Worm (Caenorhabditis elegans) whole organism, L2 larva: ENCODE data around the gene srsx-24.

Experiments
- C34F6.9 ChIP-seq: fragments of 150-350 bp; optimal IDR thresholded peaks from 2 replicates; lab custom pipeline; 2014; ENCODE audit warnings: missing biosample characterization, missing genetic modification characterization
- F13H6.1 ChIP-seq: sonication (generic microtip); optimal IDR thresholded peaks from 2 replicates; lab custom pipeline; 2016; ENCODE audit warnings: missing genetic modification characterization, missing compliant biosample characterization
- R02D3.7 ChIP-seq: fragments of 150-350 bp; optimal IDR thresholded peaks from 2 replicates; lab custom pipeline; 2014; ENCODE audit warnings: missing biosample characterization, missing genetic modification characterization
- Y55F3AM.14 ChIP-seq: fragments of 200-800 bp; sonication (Bioruptor generic); optimal IDR thresholded peaks from 2 replicates; lab custom pipeline; 2018; ENCODE audit warnings: mild to moderate bottlenecking, missing genetic modification characterization, missing compliant biosample characterization
- ZK546.5 ChIP-seq: sonication (generic microtip); optimal IDR thresholded peaks from 2 replicates; lab custom pipeline; 2017; ENCODE audit warnings: missing biosample characterization, missing genetic modification characterization
- blmp-1 ChIP-seq: sonication (generic microtip); optimal IDR thresholded peaks from 2 replicates; lab custom pipeline; 2017; ENCODE audit warnings: missing genetic modification characterization, mild to moderate bottlenecking, missing compliant biosample characterization, antibody characterized with exemption, moderate library complexity; ENCODE audit not compliant: insufficient read depth
- ceh-16 ChIP-seq: fragments of 150-350 bp; optimal IDR thresholded peaks from 2 replicates; lab custom pipeline; 2014; ENCODE audit warnings: missing biosample characterization, missing genetic modification characterization
- ceh-82 ChIP-seq: fragments of 150-350 bp; optimal IDR thresholded peaks from 2 replicates; lab custom pipeline; 2014; ENCODE audit warnings: missing biosample characterization, missing genetic modification characterization
- crh-2 ChIP-seq: sonication (generic microtip); optimal IDR thresholded peaks from 2 replicates; lab custom pipeline; 2017; ENCODE audit warnings: missing biosample characterization, missing genetic modification characterization
- egl-27 ChIP-seq: sonication (generic microtip); optimal IDR thresholded peaks from 3 replicates; lab custom pipeline; 2017; ENCODE audit warnings: missing biosample characterization, missing genetic modification reagents, missing genetic modification characterization
- fos-1 ChIP-seq: fragments of 150-350 bp; optimal IDR thresholded peaks from 2 replicates; lab custom pipeline; 2014; ENCODE audit warnings: missing biosample characterization, missing genetic modification characterization
- gmeb-1 ChIP-seq: fragments of 150-350 bp; optimal IDR thresholded peaks from 2 replicates; lab custom pipeline; 2014; ENCODE audit warnings: missing biosample characterization, missing genetic modification characterization
- lin-11 ChIP-seq: fragments of 150-350 bp; sonication (generic microtip); optimal IDR thresholded peaks from 2 replicates; lab custom pipeline; 2014; ENCODE audit warnings: missing biosample characterization, missing genetic modification characterization, inconsistent platforms, mixed read lengths
- lin-13 ChIP-seq: fragments of 150-350 bp; optimal IDR thresholded peaks from 2 replicates; lab custom pipeline; 2014; ENCODE audit warnings: missing biosample characterization, missing genetic modification reagents, missing genetic modification characterization
- lsy-2 ChIP-seq, 2 experiments: fragments of 150-350 bp in 1 of 2; sonication (generic microtip) in 1 of 2; optimal IDR thresholded peaks; 2 replicates each; lab custom pipeline; 2014 to 2017; ENCODE audit warnings: missing biosample characterization in 2 of 2, missing genetic modification characterization in 2 of 2
- mbf-1 ChIP-seq: sonication (generic microtip); optimal IDR thresholded peaks from 2 replicates; lab custom pipeline; 2017; ENCODE audit warnings: missing biosample characterization, missing genetic modification characterization
- nhr-11 ChIP-seq: fragments of 150-350 bp; optimal IDR thresholded peaks from 2 replicates; lab custom pipeline; 2014; ENCODE audit warnings: missing biosample characterization, missing genetic modification characterization
- nhr-12 ChIP-seq: fragments of 150-350 bp; optimal IDR thresholded peaks from 2 replicates; lab custom pipeline; 2014; ENCODE audit warnings: missing biosample characterization, missing genetic modification characterization
- nhr-21 ChIP-seq: fragments of 150-350 bp; optimal IDR thresholded peaks from 2 replicates; lab custom pipeline; 2014; ENCODE audit warnings: missing biosample characterization, missing genetic modification characterization
- nhr-23 ChIP-seq: fragments of 150-350 bp; optimal IDR thresholded peaks from 2 replicates; lab custom pipeline; 2014; ENCODE audit warnings: missing biosample characterization, missing genetic modification reagents, missing genetic modification characterization
- nhr-25 ChIP-seq: fragments of 150-350 bp; sonication (generic microtip); optimal IDR thresholded peaks from 3 replicates; lab custom pipeline; 2014; ENCODE audit warnings: missing biosample characterization, missing genetic modification characterization
- nhr-6 ChIP-seq: fragments of 150-350 bp; optimal IDR thresholded peaks from 2 replicates; lab custom pipeline; 2014; ENCODE audit warnings: missing biosample characterization, missing genetic modification characterization
- peb-1 ChIP-seq: fragments of 150-350 bp; optimal IDR thresholded peaks from 2 replicates; lab custom pipeline; 2014; ENCODE audit warnings: missing biosample characterization, missing genetic modification characterization
- sem-4 ChIP-seq: fragments of 150-350 bp; optimal IDR thresholded peaks from 2 replicates; lab custom pipeline; 2014; ENCODE audit warnings: missing biosample characterization, missing genetic modification reagents, missing genetic modification characterization
- skn-1 ChIP-seq: sonication (generic microtip); optimal IDR thresholded peaks from 2 replicates; lab custom pipeline; 2017; ENCODE audit warnings: missing biosample characterization, missing genetic modification characterization
- sma-9 ChIP-seq, 2 experiments: fragments of 150-350 bp in 1 of 2; sonication (generic microtip) in 1 of 2; optimal IDR thresholded peaks; 2 replicates each; lab custom pipeline; 2014 to 2016; ENCODE audit warnings: missing genetic modification characterization in 2 of 2, mild to moderate bottlenecking in 1 of 2, missing biosample characterization in 1 of 2, missing compliant biosample characterization in 1 of 2, missing genetic modification reagents in 1 of 2, moderate library complexity in 1 of 2
- snpc-4 ChIP-seq: fragments of 150-350 bp; optimal IDR thresholded peaks from 2 replicates; lab custom pipeline; 2014; ENCODE audit warnings: missing biosample characterization, missing genetic modification characterization
- unc-39 ChIP-seq: fragments of 150-350 bp; optimal IDR thresholded peaks from 2 replicates; lab custom pipeline; 2014; ENCODE audit warnings: missing biosample characterization, missing genetic modification characterization
- unc-55 ChIP-seq: fragments of 150-350 bp; sonication (generic microtip); optimal IDR thresholded peaks from 3 replicates; lab custom pipeline; 2014; ENCODE audit warnings: missing biosample characterization, missing genetic modification reagents, missing genetic modification characterization
- zag-1 ChIP-seq: fragments of 150-350 bp; optimal IDR thresholded peaks from 2 replicates; lab custom pipeline; 2014; ENCODE audit warnings: missing biosample characterization, missing genetic modification characterization
- ztf-11 ChIP-seq: sonication (generic microtip); optimal IDR thresholded peaks from 2 replicates; lab custom pipeline; 2017; ENCODE audit warnings: missing biosample characterization, missing genetic modification characterization
- ztf-4 ChIP-seq: fragments of 150-350 bp; optimal IDR thresholded peaks from 2 replicates; lab custom pipeline; 2014; ENCODE audit warnings: missing biosample characterization, missing genetic modification characterization

srsx-24 gene

DNA sequence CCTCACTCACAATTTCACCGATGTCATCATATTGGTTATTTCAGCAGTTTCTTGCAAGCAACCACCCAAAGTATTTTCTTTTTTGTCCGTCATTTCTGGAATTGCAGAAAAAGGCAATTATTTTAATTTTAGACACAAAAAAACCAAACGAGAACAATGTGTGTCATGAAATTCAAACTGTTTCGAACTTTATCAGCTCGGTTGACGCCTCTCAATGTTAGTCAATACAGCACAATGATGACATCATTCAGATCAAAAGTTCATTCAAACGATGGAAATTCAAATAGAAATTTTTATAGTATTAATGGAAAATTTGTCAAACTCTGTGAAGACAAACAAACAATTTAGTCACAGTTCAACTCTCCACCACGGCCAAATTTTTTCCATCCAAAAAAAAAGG lies 12.6 kb upstream of the srsx-24 start, which contains the start of gene fbxa-105:
Gene fbxa-105, minus strand, starts transcription at position 97 of the 400 bp plus-strand sequence.
- TF ChIP-seq ceh-82 (no peak), Y55F3AM.14 (GFP tag; lab: Kevin White, UChicago) (no peak), fos-1 (tag; lab: Kevin White, UChicago) (peak; percentile 70), nhr-23 (tag; lab: Kevin White, UChicago) (no peak), lin-11 (tag; lab: Kevin White, UChicago) (no peak)

DNA sequence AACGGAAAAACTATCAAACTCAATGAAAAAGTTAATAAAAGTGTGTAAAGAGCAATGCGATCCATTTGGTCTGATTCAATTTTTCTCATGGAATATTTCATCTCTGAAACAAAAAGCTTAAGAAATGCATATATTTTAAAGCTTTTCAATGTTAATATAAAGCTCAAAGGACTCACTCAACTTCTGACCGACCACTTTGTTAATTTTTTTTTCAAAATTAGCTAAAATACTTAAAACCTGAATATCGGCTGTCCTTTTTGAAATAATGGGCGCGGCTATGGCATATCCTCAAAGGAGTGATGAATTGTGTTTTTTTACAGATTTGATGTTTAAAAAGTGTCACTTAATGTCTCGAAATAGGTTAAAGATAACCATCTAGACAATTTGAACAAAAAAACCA lies 10.5 kb upstream of the srsx-24 start, which contains the start of gene C02H6.1:
Gene C02H6.1, minus strand, starts transcription at position 101 of the 400 bp plus-strand sequence.
- TF ChIP-seq C34F6.9 (tag; lab: Kevin White, UChicago) (no peak), nhr-12 (tag; lab: Kevin White, UChicago) (no peak), crh-2 (tag; lab: Kevin White, UChicago) (no peak), Y55F3AM.14 (GFP tag; lab: Kevin White, UChicago) (no peak), nhr-11 (tag; lab: Kevin White, UChicago) (no peak)

- no peak for TF ChIP-seq gmeb-1 (tag; lab: Kevin White, UChicago)
- TF ChIP-seq zag-1 (tag; lab: Kevin White, UChicago) = no peak
- TF ChIP-seq nhr-21 (tag; lab: Kevin White, UChicago) = no peak
- TF ChIP-seq ztf-4 = no peak
- no peak for TF ChIP-seq skn-1 (tag; lab: Kevin White, UChicago)
- TF ChIP-seq nhr-6 (tag; lab: Kevin White, UChicago) = no peak
- no peak for TF ChIP-seq lin-13
- TF ChIP-seq ceh-16 = no peak
- no peak for TF ChIP-seq mbf-1
- no peak for TF ChIP-seq sem-4
- no peak for TF ChIP-seq nhr-25 (tag; lab: Kevin White, UChicago)
- no peak for TF ChIP-seq blmp-1 (tag; lab: Kevin White, UChicago)
- TF ChIP-seq ztf-11 (tag; lab: Kevin White, UChicago) = no peak
- no peak for TF ChIP-seq crh-2 (tag; lab: Kevin White, UChicago)
- no peak for TF ChIP-seq R02D3.7
- no peak for TF ChIP-seq Y55F3AM.14 (GFP tag; lab: Kevin White, UChicago)
- TF ChIP-seq peb-1 (tag; lab: Kevin White, UChicago) = no peak
- TF ChIP-seq snpc-4 (tag; lab: Kevin White, UChicago) = no peak
- no peak for TF ChIP-seq unc-39 (tag; lab: Kevin White, UChicago)
- TF ChIP-seq nhr-12 (tag; lab: Kevin White, UChicago) = no peak
Observed at ce11 chrV:7387755-7388154, 8.5 kb upstream of the srsx-24 start, which contains the start of gene C02H6.3. C02H6.3 (minus strand) TSS chrV:7387855.

DNA sequence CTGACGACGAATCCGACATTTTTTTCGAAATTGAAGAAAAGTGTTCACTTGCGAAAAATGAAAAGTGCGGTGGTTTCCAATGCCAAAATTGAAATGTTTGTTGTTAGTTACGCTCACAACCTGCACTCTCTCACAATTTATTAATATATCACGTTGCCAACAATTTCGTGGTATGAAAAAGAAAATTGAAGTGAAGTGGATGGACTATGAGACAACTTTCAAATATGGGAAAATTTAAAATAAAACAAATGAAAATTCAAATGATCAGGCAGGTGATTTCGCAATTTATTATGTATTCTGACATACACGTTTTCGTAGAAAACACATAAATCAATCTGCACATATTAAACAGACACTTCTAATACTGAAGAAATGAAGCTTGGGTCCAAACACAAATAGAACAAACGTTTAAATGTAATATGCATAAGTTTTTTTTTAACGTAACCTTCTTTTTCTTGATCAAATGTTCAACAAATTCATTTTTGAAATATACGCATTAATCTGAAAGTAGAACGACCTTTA lies 6.8 kb upstream of the srsx-24 start, which contains the start of gene srp-6:
Gene srp-6, minus strand, starts transcription at position 51 of the 522 bp plus-strand sequence.
- TF ChIP-seq nhr-6 (tag; lab: Kevin White, UChicago) = no peak
- TF ChIP-seq fos-1 (tag; lab: Kevin White, UChicago) = peak; percentile 2
- no peak for TF ChIP-seq ZK546.5
- peak; percentile 6 for TF ChIP-seq unc-55 (GFP tag; lab: Kevin White, UChicago)

DNA sequence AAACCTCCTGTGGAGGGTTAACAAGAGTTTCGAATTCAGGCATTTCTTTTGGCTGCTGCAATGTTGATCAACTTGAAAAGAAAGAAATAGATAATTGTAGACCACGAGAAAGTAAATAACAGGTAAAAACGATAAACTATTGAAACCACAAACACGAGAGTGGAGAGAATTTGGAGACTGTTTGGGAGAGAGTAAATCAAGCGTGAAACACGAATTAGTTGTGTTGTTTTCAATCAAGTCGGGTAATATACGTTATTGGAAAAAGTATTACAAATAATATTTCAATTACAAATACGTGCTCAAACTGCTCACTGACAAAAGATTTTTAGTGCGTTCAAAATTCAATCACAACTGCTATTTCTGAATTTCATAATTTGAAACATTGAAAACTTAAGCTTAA lies 1.7 kb upstream of the srsx-24 start, which contains the start of gene C03G6.17:
Gene C03G6.17, minus strand, starts transcription at position 101 of the 400 bp plus-strand sequence.
- no peak for TF ChIP-seq sem-4
- TF ChIP-seq sma-9 (GFP tag; optimal IDR thresholded peaks at IDR 0.05; lab: Kevin White, UChicago) = no peak
- no peak for TF ChIP-seq sma-9 (tag; optimal IDR thresholded peaks at IDR 0.05; lab: Kevin White, UChicago)
- TF ChIP-seq R02D3.7 = no peak
- TF ChIP-seq egl-27 (tag; lab: Kevin White, UChicago) = no peak
- no peak for TF ChIP-seq F13H6.1 (tag; lab: Kevin White, UChicago)
- TF ChIP-seq nhr-11 (tag; lab: Kevin White, UChicago) = no peak
- no peak for TF ChIP-seq crh-2 (tag; lab: Kevin White, UChicago)
- TF ChIP-seq lsy-2 (tag; optimal IDR thresholded peaks at IDR 0.05; lab: Kevin White, UChicago) = no peak
- TF ChIP-seq lin-13 = no peak
- TF ChIP-seq, all 48 proteins: peak for 0
